Worm (Caenorhabditis elegans) whole organism, L4 larva: Measurements from ENCODE around the gene set-5.

Experiments
- F26F4.8 ChIP-seq: fragments of 200-800 bp; sonication (Bioruptor generic); conservative IDR thresholded peaks from 2 replicates; pipeline ENCODE4 v1.3.6; 2022; ENCODE audit warnings: missing genetic modification characterization, missing compliant biosample characterization
- F37D6.2 ChIP-seq: sonication (generic microtip); optimal IDR thresholded peaks from 2 replicates; lab custom pipeline; 2016; ENCODE audit warnings: mild to moderate bottlenecking, missing genetic modification characterization, missing compliant biosample characterization
- Y105C5A.15 ChIP-seq: fragments of 200-800 bp; sonication (Bioruptor generic); IDR thresholded peaks from 2 replicates; pipeline ENCODE4 v1.3.6; 2022; ENCODE audit warnings: missing genetic modification characterization, missing compliant biosample characterization
- Y48G9A.11 ChIP-seq: fragments of 200-800 bp; sonication (Bioruptor generic); IDR thresholded peaks from 2 replicates; pipeline ENCODE4 v1.3.6; 2022; ENCODE audit warnings: missing genetic modification reagents, missing genetic modification characterization, missing compliant biosample characterization
- Y5F2A.4 ChIP-seq: fragments of 200-800 bp; sonication (Bioruptor generic); optimal IDR thresholded peaks from 2 replicates; lab custom pipeline; 2018; ENCODE audit warnings: mild to moderate bottlenecking, missing genetic modification characterization, missing compliant biosample characterization
- Y75B8A.6 ChIP-seq: fragments of 200-800 bp; sonication (Bioruptor generic); IDR thresholded peaks from 2 replicates; pipeline ENCODE4 v1.3.6; 2022; ENCODE audit warnings: missing genetic modification reagents, missing genetic modification characterization, missing compliant biosample characterization
- ZK337.2 ChIP-seq: fragments of 200-800 bp; sonication (Bioruptor generic); IDR thresholded peaks from 2 replicates; pipeline ENCODE4 v1.3.6; 2022; ENCODE audit warnings: missing genetic modification reagents, missing genetic modification characterization, missing compliant biosample characterization
- ama-1 ChIP-seq: fragments of 150-350 bp; optimal IDR thresholded peaks from 2 replicates; lab custom pipeline; 2014; ENCODE audit warnings: inconsistent platforms, mixed read lengths
- ceh-28 ChIP-seq: fragments of 150-350 bp; optimal IDR thresholded peaks from 2 replicates; lab custom pipeline; 2014; ENCODE audit warnings: missing biosample characterization, missing genetic modification reagents, missing genetic modification characterization
- cey-2 ChIP-seq: sonication (generic microtip); optimal IDR thresholded peaks from 3 replicates; lab custom pipeline; 2017; ENCODE audit warnings: missing genetic modification characterization, mild to moderate bottlenecking, missing compliant biosample characterization, antibody characterized with exemption, borderline replicate concordance; ENCODE audit not compliant: insufficient read depth
- daf-19 ChIP-seq: fragments of 200-800 bp; sonication (Bioruptor generic); conservative IDR thresholded peaks from 2 replicates; pipeline ENCODE4 v1.3.6; 2022; ENCODE audit warnings: missing genetic modification characterization, missing compliant biosample characterization
- dmd-6 ChIP-seq: fragments of 200-800 bp; sonication (Bioruptor generic); IDR thresholded peaks from 2 replicates; pipeline ENCODE4 v1.3.6; 2022; ENCODE audit warnings: missing genetic modification reagents, missing genetic modification characterization, missing compliant biosample characterization
- duxl-1 ChIP-seq: sonication (generic microtip); optimal IDR thresholded peaks from 2 replicates; lab custom pipeline; 2016; ENCODE audit warnings: mild to moderate bottlenecking, missing genetic modification characterization, moderate library complexity, missing compliant biosample characterization; ENCODE audit not compliant: poor library complexity
- fkh-10 ChIP-seq: fragments of 150-350 bp; optimal IDR thresholded peaks from 2 replicates; lab custom pipeline; 2014; ENCODE audit warnings: missing biosample characterization, missing genetic modification reagents, missing genetic modification characterization
- gei-8 ChIP-seq: fragments of 200-800 bp; sonication (Bioruptor generic); optimal IDR thresholded peaks from 2 replicates; lab custom pipeline; 2018; ENCODE audit warnings: mild to moderate bottlenecking, missing genetic modification characterization, missing compliant biosample characterization
- hif-1 ChIP-seq, 2 experiments: sonication (generic microtip); optimal IDR thresholded peaks; 2 replicates each; lab custom pipeline; 2016 to 2017; ENCODE audit warnings: missing compliant biosample characterization in 2 of 2, missing genetic modification characterization in 2 of 2, missing genetic modification reagents in 2 of 2, missing genotype in 2 of 2, mild to moderate bottlenecking in 1 of 2
- hlh-11 ChIP-seq: fragments of 200-800 bp; sonication (Bioruptor generic); optimal IDR thresholded peaks from 2 replicates; lab custom pipeline; 2018; ENCODE audit warnings: mild to moderate bottlenecking, missing genetic modification characterization, missing compliant biosample characterization
- hlh-30 ChIP-seq: sonication (generic microtip); optimal IDR thresholded peaks from 2 replicates; lab custom pipeline; 2017; ENCODE audit warnings: antibody characterized with exemption, mild to moderate bottlenecking, missing genetic modification characterization, missing compliant biosample characterization; ENCODE audit not compliant: insufficient read depth
- lin-13 ChIP-seq: fragments of 150-350 bp; optimal IDR thresholded peaks from 2 replicates; lab custom pipeline; 2014; ENCODE audit warnings: missing biosample characterization, missing genetic modification reagents, missing genetic modification characterization
- lin-15B ChIP-seq: fragments of 150-350 bp; sonication (generic microtip); optimal IDR thresholded peaks from 3 replicates; lab custom pipeline; 2014; ENCODE audit warnings: missing biosample characterization, missing genetic modification characterization
- lin-39 ChIP-seq: fragments of 150-350 bp; optimal IDR thresholded peaks from 2 replicates; lab custom pipeline; 2014; ENCODE audit warnings: missing biosample characterization, missing genetic modification reagents, missing genetic modification characterization
- lir-3 ChIP-seq: sonication (generic microtip); optimal IDR thresholded peaks from 2 replicates; lab custom pipeline; 2016; ENCODE audit warnings: mild to moderate bottlenecking, missing genetic modification characterization, missing compliant biosample characterization
- madf-5 ChIP-seq, 2 experiments: fragments of 200-800 bp; sonication (Bioruptor generic); IDR thresholded peaks; 2 replicates each; pipeline ENCODE4 v1.3.6; 2022; ENCODE audit warnings: missing compliant biosample characterization in 2 of 2, missing genetic modification characterization in 2 of 2
- madf-9 ChIP-seq: fragments of 200-800 bp; sonication (Bioruptor generic); conservative IDR thresholded peaks from 2 replicates; pipeline ENCODE4 v1.3.6; 2022; ENCODE audit warnings: missing genetic modification reagents, missing genetic modification characterization, missing compliant biosample characterization
- mdl-1 ChIP-seq, 2 experiments: fragments of 150-350 bp in 1 of 2; sonication (generic microtip) in 1 of 2; optimal IDR thresholded peaks; 2 replicates each; lab custom pipeline; 2014 to 2017; ENCODE audit warnings: missing biosample characterization in 2 of 2, missing genetic modification characterization in 2 of 2
- mes-2 ChIP-seq: sonication (generic microtip); optimal IDR thresholded peaks from 2 replicates; lab custom pipeline; 2016; ENCODE audit warnings: missing genotype, mild to moderate bottlenecking, missing genetic modification characterization, missing compliant biosample characterization; ENCODE audit not compliant: poor library complexity, severe bottlenecking
- mxl-3 ChIP-seq: fragments of 200-800 bp; sonication (Bioruptor generic); optimal IDR thresholded peaks from 2 replicates; lab custom pipeline; 2018; ENCODE audit warnings: mild to moderate bottlenecking, missing genetic modification characterization, missing compliant biosample characterization
- nhr-10 ChIP-seq: fragments of 150-350 bp; optimal IDR thresholded peaks from 2 replicates; lab custom pipeline; 2014; ENCODE audit warnings: missing biosample characterization, missing genetic modification characterization
- nhr-11 ChIP-seq: fragments of 150-350 bp; optimal IDR thresholded peaks from 2 replicates; lab custom pipeline; 2014; ENCODE audit warnings: missing biosample characterization, missing genetic modification characterization
- nhr-111 ChIP-seq: fragments of 200-800 bp; sonication (Bioruptor generic); optimal IDR thresholded peaks from 2 replicates; lab custom pipeline; 2018; ENCODE audit warnings: mild to moderate bottlenecking, missing genetic modification characterization, missing compliant biosample characterization
- nhr-237 ChIP-seq: sonication (generic microtip); optimal IDR thresholded peaks from 2 replicates; lab custom pipeline; 2017; ENCODE audit warnings: missing biosample characterization, missing genetic modification characterization
- nhr-42 ChIP-seq: fragments of 200-800 bp; sonication (Bioruptor generic); IDR thresholded peaks from 2 replicates; pipeline ENCODE4 v1.3.6; 2022; ENCODE audit warnings: missing genetic modification characterization, missing compliant biosample characterization
- nhr-48 ChIP-seq: sonication (generic microtip); optimal IDR thresholded peaks from 2 replicates; lab custom pipeline; 2016; ENCODE audit warnings: mild to moderate bottlenecking, missing genetic modification characterization, missing compliant biosample characterization
- nhr-6 ChIP-seq: fragments of 150-350 bp; optimal IDR thresholded peaks from 2 replicates; lab custom pipeline; 2014; ENCODE audit warnings: missing biosample characterization, missing genetic modification characterization
- nhr-76 ChIP-seq: fragments of 150-350 bp; optimal IDR thresholded peaks from 2 replicates; lab custom pipeline; 2014; ENCODE audit warnings: missing biosample characterization, missing genetic modification characterization
- php-3 ChIP-seq: fragments of 200-800 bp; sonication (Bioruptor generic); IDR thresholded peaks from 2 replicates; pipeline ENCODE4 v1.3.6; 2022; ENCODE audit warnings: missing genetic modification reagents, missing genetic modification characterization, missing compliant biosample characterization
- pqm-1 ChIP-seq: sonication (generic microtip); optimal IDR thresholded peaks from 2 replicates; lab custom pipeline; 2017; ENCODE audit warnings: missing biosample characterization, missing genetic modification characterization
- set-16 ChIP-seq: fragments of 200-800 bp; sonication (Bioruptor generic); IDR thresholded peaks from 2 replicates; pipeline ENCODE4 v1.3.6; 2022; ENCODE audit warnings: missing genetic modification reagents, missing genetic modification characterization, missing compliant biosample characterization
- snpc-1.2 ChIP-seq: fragments of 200-800 bp; sonication (Bioruptor generic); IDR thresholded peaks from 2 replicates; pipeline ENCODE4 v1.3.6; 2022; ENCODE audit warnings: missing genetic modification reagents, missing genetic modification characterization, missing compliant biosample characterization
- snpc-4 ChIP-seq: fragments of 150-350 bp; optimal IDR thresholded peaks from 2 replicates; lab custom pipeline; 2014; ENCODE audit warnings: missing biosample characterization, missing genetic modification characterization
- spr-1 ChIP-seq: sonication (generic microtip); optimal IDR thresholded peaks from 2 replicates; lab custom pipeline; 2016; ENCODE audit warnings: mild to moderate bottlenecking, missing genetic modification characterization, missing compliant biosample characterization
- unc-39 ChIP-seq: sonication (generic microtip); optimal IDR thresholded peaks from 2 replicates; lab custom pipeline; 2017; ENCODE audit warnings: missing biosample characterization, missing genetic modification characterization
- unc-62 ChIP-seq, 3 experiments: fragments of 150-350 bp in 1 of 3; sonication (generic microtip); optimal IDR thresholded peaks in 2 of 3; peaks in 1 of 3; 1 replicate in 1 of 3; 2 replicates in 2 of 3; lab custom pipeline; 2014 to 2017; ENCODE audit warnings: missing biosample characterization in 3 of 3, missing genetic modification characterization in 3 of 3, missing genetic modification reagents in 3 of 3, missing genotype in 1 of 3
- vab-7 ChIP-seq: fragments of 200-800 bp; sonication (Bioruptor generic); IDR thresholded peaks from 2 replicates; pipeline ENCODE4 v1.3.6; 2022; ENCODE audit warnings: missing genetic modification reagents, missing genetic modification characterization, missing compliant biosample characterization
- zag-1 ChIP-seq: fragments of 150-350 bp; optimal IDR thresholded peaks from 2 replicates; lab custom pipeline; 2014; ENCODE audit warnings: missing biosample characterization, missing genetic modification characterization
- zfp-2 ChIP-seq: sonication (generic microtip); optimal IDR thresholded peaks from 2 replicates; lab custom pipeline; 2016; ENCODE audit warnings: mild to moderate bottlenecking, missing genetic modification characterization, missing compliant biosample characterization
- zip-11 ChIP-seq: fragments of 200-800 bp; sonication (Bioruptor generic); IDR thresholded peaks from 2 replicates; pipeline ENCODE4 v1.3.6; 2022; ENCODE audit warnings: missing genetic modification characterization, missing compliant biosample characterization
- zip-2 ChIP-seq: fragments of 150-350 bp; optimal IDR thresholded peaks from 2 replicates; lab custom pipeline; 2014; ENCODE audit warnings: missing biosample characterization, missing genetic modification characterization
- ztf-11 ChIP-seq: fragments of 150-350 bp; optimal IDR thresholded peaks from 2 replicates; lab custom pipeline; 2014; ENCODE audit warnings: missing biosample characterization, missing genetic modification characterization
- ztf-7 ChIP-seq: fragments of 150-350 bp; optimal IDR thresholded peaks from 2 replicates; lab custom pipeline; 2014; ENCODE audit warnings: missing biosample characterization, missing genetic modification characterization

set-5 gene

ce11 chrV:14660608-14661355 lies 38.0 kb upstream of the set-5 start, which contains the start of gene srh-17 (continued):
- TF ChIP-seq F26F4.8 (GFP tag; lab: Robert Waterston, UW) (no peak), nhr-48 (tag; lab: Kevin White, UChicago) (peak; percentile 90), Y5F2A.4 (no peak), duxl-1 (no peak), hlh-30 (tag; lab: Kevin White, UChicago) (peak; percentile 77), nhr-11 (tag; lab: Kevin White, UChicago) (peak; percentile 14), gei-8 (no peak), php-3 (GFP tag; lab: Robert Waterston, UW) (no peak), ama-1 (lab: Kevin White, UChicago) (no peak), hif-1 (tag; optimal IDR thresholded peaks at IDR 0.05; lab: Kevin White, UChicago) (peak; percentile 53 to 76), zip-11 (GFP tag; lab: Robert Waterston, UW) (no peak), snpc-1.2 (GFP tag; lab: Robert Waterston, UW) (no peak), Y48G9A.11 (GFP tag; lab: Robert Waterston, UW) (no peak), mes-2 (tag; lab: Kevin White, UChicago) (no peak), zfp-2 (tag; lab: Kevin White, UChicago) (no peak), nhr-76 (no peak), madf-9 (GFP tag; lab: Robert Waterston, UW) (no peak), nhr-10 (tag; lab: Kevin White, UChicago) (no peak), zag-1 (no peak), lin-39 (tag; lab: Kevin White, UChicago) (no peak), nhr-237 (tag; lab: Kevin White, UChicago) (no peak), snpc-4 (tag; lab: Kevin White, UChicago) (no peak), nhr-111 (no peak), lin-13 (no peak), unc-39 (tag; lab: Kevin White, UChicago) (no peak), Y75B8A.6 (no peak), ztf-7 (tag; lab: Kevin White, UChicago) (no peak), Y105C5A.15 (no peak), spr-1 (tag; lab: Kevin White, UChicago) (no peak), lin-15B (no peak), ztf-11 (tag; lab: Kevin White, UChicago) (no peak), cey-2 (tag; lab: Kevin White, UChicago) (peak; percentile 92), vab-7 (no peak), unc-62 (GFP tag; optimal IDR thresholded peaks at IDR 0.05 in 1 of 2; lab: Kevin White, UChicago) (peak in 1 of 2 experiments; percentile 72), unc-62 (tag; optimal IDR thresholded peaks at IDR 0.05; lab: Kevin White, UChicago) (no peak), daf-19 (no peak), mdl-1 (tag; optimal IDR thresholded peaks at IDR 0.05; lab: Kevin White, UChicago) (peak; percentile 83 to 87), lir-3 (tag; lab: Kevin White, UChicago) (no peak), ceh-28 (tag; lab: Kevin White, UChicago) (no peak), mxl-3 (GFP tag; lab: Kevin White, UChicago) (peak; percentile 93), nhr-42 (GFP tag; lab: Robert Waterston, UW) (no peak), zip-2 (tag; lab: Kevin White, UChicago) (no peak), hlh-11 (peak; percentile 79), set-16 (GFP tag; lab: Robert Waterston, UW) (no peak), nhr-6 (peak; percentile 5), dmd-6 (GFP tag; lab: Robert Waterston, UW) (peak; percentile 49), madf-5 (GFP tag; IDR thresholded peaks at IDR 0.05; lab: Robert Waterston, UW) (no peak), pqm-1 (tag; lab: Kevin White, UChicago) (no peak), fkh-10 (GFP tag; lab: Kevin White, UChicago) (no peak), F37D6.2 (tag; lab: Kevin White, UChicago) (no peak), ZK337.2 (no peak)
